Worm (Caenorhabditis elegans): ENCODE measurements around the gene srh-123.

- no peak for TF ChIP-seq lin-35 (GFP tag; optimal IDR thresholded peaks at IDR 0.05)
- no peak for TF ChIP-seq unc-62 (GFP tag; optimal IDR thresholded peaks at IDR 0.05)
- no peak for TF ChIP-seq nhr-12 (tag; optimal IDR thresholded peaks at IDR 0.05)
- TF ChIP-seq ama-1 (optimal IDR thresholded peaks at IDR 0.05): no peak
- no peak for TF ChIP-seq mdl-1 (tag; optimal IDR thresholded peaks at IDR 0.05)
- no peak for TF ChIP-seq nhr-71 (tag; optimal IDR thresholded peaks at IDR 0.05)
- no peak for TF ChIP-seq ceh-63 (GFP tag; optimal IDR thresholded peaks at IDR 0.05)
- no peak for TF ChIP-seq skn-1 (tag; optimal IDR thresholded peaks at IDR 0.05)
Observed at ce11 chrV:17471564-17471963, 2.2 kb upstream of the srh-123 start, which contains the start of gene srh-235.

All from whole organism, L1 larva.